Worm (Caenorhabditis elegans): ENCODE measurements around the gene ZK757.10.

ce11 chrIII:9849950-9850349 is 27.1 kb upstream of the ZK757.10 start:
- TF ChIP-seq flt-1 (GFP tag; IDR thresholded peaks at IDR 0.05) (no peak), ets-7 (tag; optimal IDR thresholded peaks at IDR 0.05) (no peak), aly-1 (tag; optimal IDR thresholded peaks at IDR 0.05) (no peak), hnd-1 (tag; optimal IDR thresholded peaks at IDR 0.05) (no peak), tra-4 (tag; optimal IDR thresholded peaks at IDR 0.05) (no peak), F13C5.2 (tag; optimal IDR thresholded peaks at IDR 0.05) (no peak), hmg-4 (GFP tag; optimal IDR thresholded peaks at IDR 0.05) (no peak), ama-1 (optimal IDR thresholded peaks at IDR 0.05) (no peak)
